Worm (Caenorhabditis elegans) whole organism, dauer: ENCODE measurements around the gene gtap-1.
"Not testable (repeated sequence)": the region's sequence is repeated elsewhere in the genome, so short reads cannot be mapped to it uniquely, and the experiment has no call there.

Source experiments
- unc-62 ChIP-seq: sonication (generic microtip); optimal IDR thresholded peaks from 2 replicates; lab custom pipeline; 2017; ENCODE audit warnings: missing biosample characterization, missing genetic modification reagents, missing genetic modification characterization

gtap-1 gene

DNA sequence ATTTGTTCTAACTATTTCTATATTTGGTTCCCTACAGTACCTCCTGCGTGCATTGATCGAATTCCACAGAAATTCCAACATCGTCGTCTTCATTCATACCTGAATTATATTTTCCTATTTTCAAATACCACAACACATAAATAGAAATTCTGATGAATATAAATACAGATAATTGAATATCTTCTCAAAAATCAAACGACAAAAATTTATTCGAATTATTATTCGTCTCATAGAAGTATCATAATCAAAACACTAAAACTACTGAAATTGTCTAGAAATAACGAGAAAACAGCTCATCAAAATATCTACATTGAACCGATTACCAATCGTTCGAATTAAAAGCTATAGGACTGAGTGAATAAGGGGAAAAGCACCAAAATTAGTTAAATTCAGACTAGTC is at the start of gene gtap-1:
gtap-1 (minus strand) TSS at position 101 of the 400 bp plus-strand sequence.
- no peak for TF ChIP-seq unc-62

DNA sequence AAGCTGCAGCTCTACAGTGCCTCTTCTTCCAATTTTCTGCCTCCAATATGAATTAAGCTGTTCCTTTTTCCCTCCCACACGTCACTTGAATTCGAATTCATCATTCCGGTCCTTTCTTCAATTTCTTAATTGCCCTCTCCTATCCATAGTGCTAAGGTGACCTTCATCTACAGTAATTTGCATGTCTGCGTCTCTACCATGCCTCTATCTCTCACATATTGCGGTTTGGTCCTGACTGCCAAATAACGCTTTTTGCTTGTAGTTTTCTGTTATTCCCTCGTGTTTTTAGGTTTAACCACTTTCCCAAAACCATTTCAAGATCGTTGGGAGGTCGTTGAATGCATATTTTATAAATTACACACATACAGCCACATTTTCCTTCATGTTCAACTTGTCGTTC is 47.6 kb upstream of the gtap-1 start:
- TF ChIP-seq unc-62 = no peak

DNA sequence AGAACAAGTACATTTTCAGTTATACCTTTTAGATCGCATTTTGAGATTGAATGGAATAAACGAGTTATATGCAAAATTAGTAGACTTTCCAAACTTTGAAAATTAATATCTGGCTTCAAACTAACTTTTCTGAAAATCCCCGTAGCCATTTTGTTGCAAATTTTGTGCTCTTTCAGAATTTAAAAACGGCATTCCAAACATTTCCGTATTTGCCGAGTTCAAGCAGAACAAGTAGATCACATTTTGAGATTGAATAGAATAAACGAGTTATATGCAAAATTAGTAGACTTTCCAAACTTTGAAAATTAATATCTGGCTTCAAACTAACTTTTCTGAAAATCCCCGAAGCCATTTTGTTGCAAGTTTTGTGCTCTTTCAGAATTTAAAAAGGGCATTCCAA is 43.5 kb upstream of the gtap-1 start, which contains the start of gene F55C12.2:
F55C12.2 (plus strand) TSS at position 301 of the 400 bp plus-strand sequence.
- not testable (repeated sequence) for TF ChIP-seq unc-62

DNA sequence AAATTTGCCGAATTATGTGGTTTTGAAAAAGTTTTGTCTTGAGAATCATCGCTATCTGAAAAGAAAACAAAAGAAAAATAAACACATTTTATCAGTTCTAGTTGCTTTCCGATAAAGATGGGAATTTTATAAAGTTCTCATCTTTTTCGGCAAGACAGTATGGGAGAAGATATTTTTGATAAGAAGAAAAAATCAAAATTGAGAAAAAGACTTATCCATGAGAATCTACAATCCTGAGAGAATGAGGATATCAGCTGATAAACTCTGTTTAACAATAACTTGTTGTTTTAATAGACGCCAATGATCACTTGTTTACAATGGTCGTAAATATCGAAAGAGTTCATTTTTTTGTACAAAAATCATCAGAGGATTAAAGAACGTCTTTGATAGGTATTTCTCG is 43.0 kb upstream of the gtap-1 start, which contains the start of gene F55C12.6:
F55C12.6 (minus strand) TSS at position 101 of the 400 bp plus-strand sequence.
- no peak for TF ChIP-seq unc-62

DNA sequence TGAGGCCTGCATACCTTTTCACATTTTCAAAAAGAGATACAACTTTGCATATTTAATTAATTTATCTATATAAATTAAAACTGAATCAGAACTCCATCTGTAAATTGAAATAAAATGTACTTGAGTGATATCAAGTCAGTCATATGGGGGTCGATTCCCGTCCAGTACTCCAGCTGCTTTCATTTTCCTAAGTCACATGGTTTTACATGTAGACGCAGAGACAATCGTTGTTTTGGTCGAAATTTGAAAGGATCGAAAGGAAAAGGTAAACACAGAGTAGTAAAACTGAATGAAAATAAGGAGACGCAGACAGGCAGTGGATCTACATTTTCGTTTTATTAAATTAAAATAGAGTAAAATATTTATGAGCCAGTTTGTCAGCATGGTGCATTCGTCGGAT is 41.1 kb upstream of the gtap-1 start:
- TF ChIP-seq unc-62 = no peak

DNA sequence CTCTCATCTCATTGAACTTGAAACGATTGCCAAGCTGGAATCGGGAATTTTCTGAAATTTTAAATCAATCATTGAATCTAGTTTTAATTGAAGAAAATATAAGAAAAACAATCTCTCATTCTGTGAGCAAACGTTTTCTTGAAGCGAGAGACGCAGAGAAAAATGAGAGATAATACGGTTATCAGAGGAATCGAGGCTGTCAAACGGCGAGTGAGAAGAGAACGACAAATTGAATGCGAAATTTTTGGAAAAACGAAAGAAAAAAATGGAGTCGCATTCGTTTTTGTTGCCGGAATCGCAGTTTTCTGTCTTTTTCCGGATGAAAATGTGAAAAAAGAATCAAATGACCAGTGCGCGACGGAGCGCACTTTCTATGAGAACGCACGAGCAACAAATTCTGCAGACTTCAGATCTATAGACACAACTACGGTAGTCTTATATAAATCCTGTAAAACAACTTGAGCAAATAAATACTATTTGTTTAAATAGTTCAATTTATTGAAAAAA is 40.6 kb upstream of the gtap-1 start, which contains the start of gene tex-2:
tex-2 (minus strand) TSS at position 51 of the 507 bp plus-strand sequence.
- TF ChIP-seq unc-62 = no peak

DNA sequence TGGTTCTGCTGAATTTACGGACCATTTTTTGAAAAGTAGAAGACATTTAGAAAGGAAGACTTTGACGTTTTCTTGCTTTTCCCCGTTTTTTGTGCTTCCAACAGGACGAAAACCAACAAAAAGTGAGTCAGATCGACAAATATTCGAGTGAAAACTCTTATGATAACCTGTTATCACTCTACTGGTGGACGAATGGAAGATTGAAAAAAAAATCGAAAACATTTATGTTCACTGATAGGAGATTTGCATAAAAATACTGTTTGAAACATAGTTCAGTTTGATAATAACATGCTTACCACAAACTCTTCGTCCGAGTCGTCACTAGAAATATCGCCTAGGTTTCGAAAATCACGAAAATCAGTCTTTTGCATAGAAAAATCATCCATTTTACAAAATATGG is 39.4 kb upstream of the gtap-1 start:
- TF ChIP-seq unc-62 = no peak

DNA sequence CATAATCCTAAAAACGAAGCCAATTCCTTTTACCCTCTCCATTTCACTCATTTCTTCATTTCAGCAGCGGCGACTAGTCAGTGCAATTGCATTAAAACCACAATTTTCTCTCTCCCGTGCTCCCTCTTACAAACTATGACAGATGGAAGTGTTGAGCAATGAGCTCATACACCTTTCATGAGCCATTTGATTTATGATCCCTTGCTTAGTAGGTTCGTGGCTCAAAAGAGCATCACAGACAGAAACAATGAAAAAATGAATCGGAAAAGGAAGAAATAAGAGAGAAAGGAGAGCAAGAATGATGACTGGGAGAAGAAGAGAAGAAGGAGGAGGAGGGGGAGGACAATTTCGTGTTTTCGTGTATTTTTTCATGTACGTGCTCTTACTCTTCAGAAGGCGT is 38.5 kb upstream of the gtap-1 start:
- no peak for TF ChIP-seq unc-62

DNA sequence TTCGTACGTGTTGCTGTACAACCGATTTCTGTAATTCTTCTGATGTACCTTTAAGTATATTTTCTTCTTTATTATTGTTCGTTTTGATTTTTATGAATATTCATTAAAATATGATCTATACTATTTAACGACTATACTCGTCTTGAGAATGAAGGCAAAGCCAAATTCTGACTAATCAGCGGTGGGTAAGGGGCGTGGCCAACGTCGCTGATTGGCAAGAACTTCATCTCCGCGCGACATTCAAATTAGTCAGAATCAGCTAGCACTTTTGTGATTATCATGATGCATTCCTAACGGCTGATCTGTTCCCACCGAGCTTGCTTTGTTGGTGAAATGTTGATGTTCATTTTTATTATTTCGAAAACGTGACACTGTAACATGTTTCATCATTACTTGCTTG is 33.9 kb upstream of the gtap-1 start:
- no peak for TF ChIP-seq unc-62

DNA sequence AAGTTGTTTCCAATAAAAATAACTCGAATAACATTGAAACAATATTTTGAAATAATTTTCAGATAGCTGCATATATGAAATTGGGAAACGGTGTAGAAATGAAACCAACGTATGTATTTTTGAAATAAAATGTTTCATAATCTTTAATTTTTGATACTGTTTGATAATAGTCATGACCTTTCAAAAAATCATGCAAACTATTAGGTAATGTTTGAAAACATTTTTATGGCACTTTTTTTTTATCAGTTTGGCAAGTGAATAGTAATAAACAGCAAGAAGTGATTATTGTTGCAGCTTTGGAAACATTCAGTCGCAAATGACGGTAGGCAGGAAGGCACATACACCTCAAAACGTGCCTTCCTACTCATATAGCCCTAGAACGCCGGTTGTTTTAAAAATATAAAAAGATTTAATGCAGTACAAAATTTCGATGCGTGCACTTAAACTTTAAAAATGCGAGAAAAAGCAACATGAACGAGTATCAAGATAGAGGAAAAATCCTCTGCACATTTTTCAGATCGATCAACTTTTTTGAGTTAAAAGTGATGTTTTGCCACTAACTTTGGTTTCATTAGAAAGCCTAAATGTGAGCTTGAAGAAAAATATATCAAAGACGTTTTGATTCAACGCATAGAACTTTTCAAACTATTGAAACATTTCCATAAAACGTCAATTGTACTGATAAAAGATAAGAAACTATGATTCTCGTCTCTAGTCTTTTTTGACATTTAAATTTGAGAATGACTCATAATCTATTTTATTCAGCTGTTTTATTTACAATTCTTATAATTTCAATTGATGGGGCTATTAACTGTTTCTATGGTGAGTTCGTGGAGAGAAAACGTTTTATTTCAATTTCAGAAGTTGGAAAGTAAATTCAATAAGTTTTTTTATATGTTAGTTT is 32.6 kb upstream of the gtap-1 start, which contains the start of gene F55C12.19:
F55C12.19 (plus strand) TSS at position 735 of the 904 bp plus-strand sequence.
- TF ChIP-seq unc-62 = no peak

DNA sequence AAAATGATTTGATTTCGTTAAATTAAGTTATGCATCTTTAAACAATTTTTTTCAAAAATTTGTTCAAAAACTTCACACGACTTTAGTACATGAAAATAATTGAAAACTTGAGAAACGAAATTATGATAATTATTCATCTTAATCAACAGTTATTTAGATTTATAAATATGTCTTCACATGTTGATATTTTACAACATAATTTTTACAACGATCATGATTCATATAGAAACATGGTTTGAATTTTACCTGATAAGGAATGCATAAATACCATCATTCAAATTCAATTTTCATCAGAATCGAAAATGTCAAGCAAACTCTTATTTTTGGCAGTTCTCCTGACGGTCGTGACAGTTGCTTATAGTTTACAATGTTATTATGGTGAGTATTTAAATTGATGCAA is 30.9 kb upstream of the gtap-1 start, which contains the start of gene tag-234:
tag-234 (plus strand) TSS at position 301 of the 400 bp plus-strand sequence.
- TF ChIP-seq unc-62 = no peak

DNA sequence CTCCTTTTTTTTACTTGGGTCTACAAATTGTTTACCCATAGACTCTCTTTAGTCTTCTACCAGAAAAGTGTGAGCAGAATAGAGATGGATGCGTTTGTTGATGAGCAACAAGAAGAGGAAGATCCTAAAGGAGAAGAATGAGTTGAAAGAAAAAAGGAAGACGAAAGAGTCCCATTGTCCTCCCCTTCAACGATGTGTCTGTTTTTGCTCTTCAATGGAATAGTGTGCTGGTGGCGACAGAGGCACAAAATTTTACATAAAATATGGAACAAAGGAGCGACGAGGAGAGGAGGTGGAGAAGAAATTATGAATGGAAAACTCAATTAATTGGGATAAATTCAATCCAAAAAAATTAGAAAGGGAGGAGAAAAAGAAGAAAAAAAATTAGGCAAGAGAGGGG is 27.6 kb upstream of the gtap-1 start:
- TF ChIP-seq unc-62 = no peak

DNA sequence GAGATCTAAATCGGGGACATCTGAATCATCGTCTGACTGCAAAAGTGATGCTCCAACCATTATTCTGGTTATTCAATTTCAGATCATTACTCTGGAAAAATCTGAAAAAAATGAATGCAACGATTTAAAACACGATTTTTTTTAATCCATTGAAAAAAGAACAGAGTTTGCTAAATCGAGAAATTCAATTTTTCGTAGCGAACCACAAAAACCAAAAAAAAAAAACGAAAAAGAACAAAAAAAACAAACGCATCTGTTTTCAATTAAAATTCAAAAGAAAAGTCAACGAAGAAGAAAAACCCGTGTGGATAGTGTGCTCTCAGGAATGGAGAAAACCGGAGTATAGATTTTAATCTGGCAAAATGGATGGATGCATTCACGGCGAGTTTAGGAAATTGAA is 25.3 kb upstream of the gtap-1 start, which contains the start of gene F55C12.4:
F55C12.4 (minus strand) TSS at position 101 of the 400 bp plus-strand sequence.
- TF ChIP-seq unc-62 = no peak

DNA sequence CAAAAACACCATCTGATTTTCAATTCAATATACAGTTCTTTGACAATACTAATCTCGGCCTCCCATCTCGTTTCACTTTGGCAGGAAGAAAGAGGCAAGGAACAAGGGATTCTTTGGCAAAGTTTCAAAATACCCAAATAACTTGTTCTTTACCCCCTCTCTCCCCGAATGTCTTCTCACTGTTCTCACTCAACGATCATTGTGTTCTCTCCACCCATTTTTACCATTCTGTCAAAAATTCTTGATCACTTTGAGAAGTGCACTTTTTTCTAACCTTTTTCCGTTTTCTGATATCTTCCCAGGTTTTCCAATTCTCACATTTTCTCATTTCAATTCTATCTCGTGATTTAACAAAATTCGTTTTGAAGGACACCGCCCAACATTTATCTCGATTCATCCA is 21.1 kb upstream of the gtap-1 start, which contains the start of gene H41C03.1:
H41C03.1 (plus strand) TSS at position 301 of the 400 bp plus-strand sequence.
- no peak for TF ChIP-seq unc-62

DNA sequence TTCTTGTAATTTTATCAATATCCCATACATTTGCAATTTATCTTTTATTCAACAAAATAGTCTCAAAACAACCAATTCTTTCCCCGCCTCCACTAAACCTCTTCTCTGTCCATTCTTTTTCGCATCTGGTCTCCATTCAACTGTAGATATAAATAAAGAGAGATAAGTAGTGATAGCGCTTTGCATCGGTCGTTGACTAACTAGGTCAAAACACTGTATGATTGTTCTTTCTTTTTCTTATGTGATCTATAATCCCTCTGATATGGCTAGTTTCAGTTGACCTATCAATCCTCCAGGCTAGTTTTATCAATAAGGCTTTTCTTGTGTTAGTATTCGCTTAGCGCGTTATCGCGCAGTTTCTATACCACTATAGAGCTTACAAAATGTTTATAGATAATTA is 20.2 kb upstream of the gtap-1 start:
- no peak for TF ChIP-seq unc-62

DNA sequence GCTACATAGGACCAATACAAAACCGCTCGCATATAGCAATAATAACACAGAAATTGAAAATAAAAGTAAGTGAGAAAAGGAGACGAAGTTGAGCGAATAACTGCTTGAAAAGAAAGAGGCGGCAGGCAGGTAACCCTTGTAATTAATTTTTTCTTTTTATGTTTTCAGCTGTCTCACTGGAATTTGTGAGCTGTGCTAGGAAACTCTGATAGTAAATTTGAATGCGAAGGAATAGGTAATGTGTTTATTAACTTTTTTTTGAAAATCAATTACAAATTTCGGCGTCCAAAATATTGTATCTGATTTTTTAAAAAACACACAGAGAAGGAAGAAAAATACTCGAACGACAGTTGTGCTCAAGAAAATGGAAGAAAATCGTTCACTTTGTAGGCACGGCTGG is 19.0 kb upstream of the gtap-1 start, which contains the start of gene H41C03.2:
H41C03.2 (minus strand) TSS at position 101 of the 400 bp plus-strand sequence.
- TF ChIP-seq unc-62 = no peak

DNA sequence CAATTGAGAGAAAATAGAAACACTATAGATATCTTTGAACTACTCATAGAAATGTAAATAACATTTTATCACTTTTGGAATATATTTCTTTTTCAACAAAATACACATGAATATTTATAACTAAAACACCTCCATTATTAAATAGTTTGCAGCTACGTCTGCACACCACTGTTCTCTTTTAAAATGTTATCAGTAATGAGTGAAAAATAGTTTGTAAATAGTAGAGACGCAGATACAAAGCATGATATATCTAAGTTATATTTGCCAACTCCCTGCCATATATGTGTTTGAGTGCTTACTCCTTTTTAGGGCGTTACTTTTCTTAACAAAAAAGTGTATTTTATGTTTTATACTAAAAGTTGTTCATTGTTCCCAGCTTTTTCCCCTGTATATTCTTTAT is 13.1 kb upstream of the gtap-1 start:
- no peak for TF ChIP-seq unc-62
